Fruit fly (Drosophila melanogaster) whole organism, larva: ENCODE results near the gene CG32473.

ENCODE experiments used
- noc ChIP-seq: fragments of 200-800 bp; sonication (Bioruptor generic); optimal IDR thresholded peaks from 3 replicates; lab custom pipeline; 2019; ENCODE audit warnings: missing biosample characterization, mild to moderate bottlenecking, missing genetic modification characterization, moderate library complexity

The CG32473 gene

DNA sequence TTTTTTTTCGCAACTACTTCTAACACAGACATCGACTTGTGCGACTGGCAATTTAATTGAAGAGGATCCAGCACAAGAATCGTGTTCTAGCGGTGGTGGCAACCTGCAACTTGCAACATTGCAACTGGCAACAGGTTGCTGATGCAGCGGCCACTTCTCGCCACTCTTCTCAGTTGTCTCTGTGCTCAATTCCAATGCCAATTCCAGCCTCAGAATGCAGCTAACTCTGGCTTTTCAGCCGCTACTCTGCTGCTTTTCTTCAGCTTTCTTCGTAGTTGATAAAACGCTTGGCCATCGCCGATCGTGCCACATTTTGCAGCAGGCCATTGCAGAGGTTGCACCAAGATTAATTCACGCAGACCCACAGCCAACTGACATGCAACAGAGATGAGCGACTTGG, 12.1 kb upstream of the CG32473 start, which contains the start of gene Osi22:
Gene Osi22, plus strand, starts transcription at position 301 of the 400 bp plus-strand sequence.
- no peak for TF ChIP-seq noc (tag; lab: Kevin White, UChicago)

DNA sequence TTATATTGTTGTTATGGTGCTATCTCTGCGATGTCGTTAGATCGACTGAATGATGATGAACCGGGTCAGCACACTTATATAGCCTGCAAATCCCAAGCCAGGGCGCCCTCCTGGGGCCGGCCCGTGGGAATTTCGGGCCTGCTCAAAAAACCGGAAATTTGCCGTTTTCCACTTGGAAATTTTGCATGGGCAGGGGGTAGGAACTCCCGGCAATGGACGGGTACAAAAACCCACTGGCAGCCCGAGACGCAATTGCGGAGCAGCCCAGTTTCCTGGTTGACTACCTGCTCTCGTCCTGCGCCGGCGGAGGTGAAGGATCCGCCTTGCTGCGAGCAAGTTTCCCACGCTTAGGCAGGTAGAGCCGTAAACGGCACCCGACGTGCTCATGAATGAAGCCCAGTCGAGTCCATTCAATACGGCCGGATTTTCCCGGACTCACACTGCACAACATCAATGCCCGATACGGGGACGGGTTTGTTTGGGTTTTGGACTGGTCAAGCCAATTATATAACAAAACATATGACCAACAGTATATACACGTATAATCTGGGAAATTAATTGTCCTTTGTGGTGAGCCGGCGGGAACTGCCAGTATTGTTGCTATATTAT, 9.2 kb upstream of the CG32473 start, which contains the start of gene wntD:
Gene wntD, minus strand, starts transcription at position 51 of the 609 bp plus-strand sequence.
- no peak for TF ChIP-seq noc (tag; lab: Kevin White, UChicago)

DNA sequence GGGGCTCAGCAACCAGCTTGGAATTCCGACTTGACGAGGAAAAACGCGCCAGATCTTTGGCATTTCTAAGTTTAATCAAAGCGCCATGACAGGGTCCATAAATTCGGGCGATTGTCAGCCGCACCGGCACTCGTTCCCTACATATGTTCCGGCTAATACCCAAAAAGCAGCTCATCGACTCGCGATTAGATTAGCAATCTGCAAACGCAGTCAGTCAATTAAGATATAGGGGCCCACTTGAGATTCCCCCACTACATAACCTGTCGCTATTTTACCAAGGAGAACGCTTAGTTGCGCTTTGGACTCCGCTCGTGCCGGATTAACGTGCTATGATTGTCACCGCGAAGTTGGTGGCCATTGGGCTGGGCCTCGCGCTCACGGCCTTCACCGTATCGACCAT, 8.0 kb upstream of the CG32473 start, which contains the start of gene CG8773:
Gene CG8773, plus strand, starts transcription at position 288 of the 400 bp plus-strand sequence.
- TF ChIP-seq noc (tag; lab: Kevin White, UChicago) = peak; percentile 75

DNA sequence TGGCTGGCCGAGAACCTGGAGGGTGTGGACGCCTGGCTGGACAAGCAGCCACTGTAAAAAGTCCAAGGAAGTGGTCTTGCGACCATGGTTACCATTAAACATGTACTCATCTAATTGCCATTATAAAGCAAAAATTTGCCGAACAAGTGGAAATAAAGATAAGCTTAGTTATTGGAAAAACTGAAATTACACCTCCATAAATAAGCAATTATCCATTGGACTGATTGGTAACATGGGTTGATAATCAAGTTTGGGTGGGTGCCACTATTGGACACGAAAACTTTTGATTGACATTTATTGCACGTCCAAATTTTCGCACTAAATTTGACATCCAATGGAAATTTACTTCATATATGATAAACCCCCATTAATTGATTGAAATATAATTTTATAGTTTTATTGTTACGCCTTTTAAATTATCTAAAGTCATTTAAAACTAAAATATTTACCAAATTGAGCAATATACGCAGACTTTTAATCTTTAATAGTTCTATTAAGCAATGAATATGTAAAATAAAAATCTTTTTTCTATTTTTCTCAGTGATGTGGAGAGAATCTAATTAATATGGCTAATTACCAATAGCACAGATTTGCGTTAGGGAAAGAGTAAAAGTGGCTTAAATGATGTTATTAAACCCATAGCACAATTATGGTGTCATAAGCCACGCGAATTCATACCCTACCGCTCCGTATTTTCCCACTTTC, 4.2 kb upstream of the CG32473 start, which contains the start of gene CG8774:
Gene CG8774, plus strand, starts transcription at position 655 of the 705 bp plus-strand sequence.
- TF ChIP-seq noc (tag; lab: Kevin White, UChicago) = no peak

DNA sequence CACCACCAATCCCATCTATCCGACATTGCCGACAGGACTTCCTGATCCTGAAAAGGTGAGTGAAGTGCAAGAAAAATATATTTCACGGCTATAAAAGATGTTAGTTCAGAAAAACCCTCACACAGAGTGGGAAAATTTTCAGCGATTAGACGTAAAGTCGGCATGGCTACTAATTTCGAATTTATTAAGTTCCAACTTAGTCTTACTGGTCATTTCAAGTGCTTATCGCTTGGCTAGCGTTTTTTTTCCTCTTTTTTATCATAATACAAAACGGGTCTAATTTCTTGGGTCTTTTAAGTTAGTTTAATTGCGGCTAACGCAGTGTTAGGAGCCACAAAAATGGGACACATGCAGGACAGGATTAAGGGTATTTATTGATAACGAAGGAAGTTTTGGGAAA, 678 bp downstream of the CG32473 start, which contains the start of gene CG43208:
Gene CG43208, plus strand, starts transcription at position 301 of the 400 bp plus-strand sequence.
- TF ChIP-seq noc (tag; lab: Kevin White, UChicago) = no peak

DNA sequence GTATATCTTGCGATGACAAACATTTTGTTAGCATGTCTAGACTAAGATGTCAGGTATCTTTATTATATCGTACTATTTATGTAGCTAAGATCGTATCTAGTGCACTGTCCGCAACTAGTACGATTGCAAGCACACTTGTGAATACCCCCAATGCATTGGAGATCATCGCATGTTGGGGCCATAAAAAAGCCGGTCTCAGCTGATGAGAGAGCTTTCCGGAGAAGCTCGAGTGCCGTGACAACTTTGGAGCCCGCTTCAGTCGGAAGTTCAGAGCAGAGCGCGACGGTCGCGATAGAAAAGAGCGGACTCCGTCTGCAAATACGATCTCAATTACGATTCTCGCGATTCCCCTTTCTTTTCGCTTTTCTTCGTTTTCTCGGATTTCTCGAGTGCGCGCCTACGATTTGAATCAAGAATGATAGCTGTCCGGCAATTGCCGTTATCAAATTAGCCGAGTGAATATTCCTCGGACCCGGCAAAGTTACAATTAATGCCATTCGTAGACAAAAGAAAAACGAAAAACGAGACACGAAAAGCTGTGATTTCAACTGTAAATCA, 2.1 kb downstream of the CG32473 start:
- no peak for TF ChIP-seq noc (tag; lab: Kevin White, UChicago)

DNA sequence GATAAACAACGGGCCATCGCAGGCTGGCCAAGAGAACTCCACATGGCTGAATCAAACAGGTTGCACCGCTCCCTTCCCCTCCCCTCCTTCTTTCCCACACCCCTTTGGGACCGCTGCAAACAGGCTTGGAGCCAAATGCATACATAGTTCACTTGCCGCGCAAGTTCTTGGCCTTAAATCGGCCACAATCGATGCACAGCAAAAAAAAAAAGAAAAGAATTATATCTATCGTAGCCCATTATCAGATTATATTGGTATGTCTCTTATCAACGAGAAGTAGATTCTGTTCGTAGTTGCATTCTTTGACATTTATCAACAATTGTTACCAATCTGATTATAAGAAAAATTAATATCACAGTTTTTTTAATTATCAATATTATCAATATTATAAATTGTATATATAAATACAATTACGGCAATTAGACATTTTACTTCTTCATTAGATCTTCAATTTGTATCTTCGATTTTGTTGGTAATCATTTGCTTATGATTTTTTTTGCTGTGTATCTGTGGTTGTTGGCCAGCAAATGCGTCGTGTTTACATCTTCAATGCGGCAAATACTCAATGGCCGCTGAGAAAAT, 3.0 kb downstream of the CG32473 start:
- no peak for TF ChIP-seq noc (tag; lab: Kevin White, UChicago)

DNA sequence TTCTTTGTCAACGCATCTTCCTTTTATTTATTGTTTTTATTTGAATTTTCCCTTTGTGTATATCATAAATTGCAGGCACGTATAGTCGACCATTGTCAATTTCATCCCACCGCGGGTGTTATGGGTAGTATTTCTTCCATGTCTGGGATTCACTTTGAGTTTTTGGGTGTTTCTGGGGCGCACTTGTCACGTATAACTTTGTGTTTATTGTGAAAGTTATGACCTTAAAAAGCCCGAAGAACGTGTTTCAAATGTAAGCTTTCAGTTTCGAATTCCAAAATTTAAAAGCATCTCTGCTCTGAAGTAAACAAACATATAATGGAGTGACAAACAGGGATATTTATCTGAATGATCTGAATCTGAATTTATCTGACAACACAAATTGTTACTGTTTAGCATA, 4.1 kb downstream of the CG32473 start:
- TF ChIP-seq noc (tag; lab: Kevin White, UChicago) = no peak

DNA sequence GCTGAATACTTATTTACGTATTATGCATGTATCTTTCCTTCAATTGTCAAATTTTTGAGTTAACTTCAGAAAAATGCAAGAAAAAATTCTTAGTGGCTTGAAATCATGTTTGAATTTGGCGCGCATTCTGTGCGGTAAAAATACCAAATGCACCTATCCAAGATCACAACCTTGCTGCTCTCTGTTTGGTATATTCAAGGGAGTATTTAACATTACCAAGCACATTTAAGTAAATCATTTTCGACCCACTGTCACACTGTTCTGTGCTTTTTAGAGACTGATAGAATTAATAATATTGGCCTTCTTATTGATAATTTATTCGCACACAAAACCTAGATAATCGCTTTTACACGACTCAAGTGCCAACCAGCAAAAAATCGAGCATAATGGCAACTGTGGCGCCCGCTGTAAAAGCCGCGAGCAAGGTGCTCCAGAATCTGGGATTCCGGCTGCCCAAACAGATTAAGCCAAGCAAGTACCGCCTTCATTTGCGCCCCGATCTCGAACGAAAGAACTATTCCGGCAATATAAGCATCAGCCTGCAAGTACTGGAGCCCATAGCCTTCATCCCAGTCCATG, 6.8 kb downstream of the CG32473 start:
- no peak for TF ChIP-seq noc (tag; lab: Kevin White, UChicago)

DNA sequence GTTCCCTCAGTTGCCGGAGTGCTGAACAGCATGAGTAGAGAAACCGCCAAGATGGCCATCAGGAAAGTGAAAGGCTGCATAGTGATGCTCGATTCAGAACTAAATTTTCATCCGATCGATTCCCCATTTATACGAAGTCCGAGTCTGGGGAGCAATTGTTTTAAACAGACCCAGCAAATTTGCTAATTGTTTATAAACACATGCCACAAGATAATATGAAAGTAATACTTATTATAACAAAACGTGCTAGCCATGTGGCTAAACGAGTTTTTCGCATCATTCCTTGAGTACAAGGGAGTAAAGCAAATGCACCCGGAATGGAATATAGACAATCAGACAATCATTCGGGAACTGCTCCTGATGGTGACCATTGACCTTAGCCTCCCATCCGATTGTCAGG, 10.6 kb downstream of the CG32473 start, which contains the start of gene CG44142:
Gene CG44142, minus strand, starts transcription at position 101 of the 400 bp plus-strand sequence.
- TF ChIP-seq noc (tag; lab: Kevin White, UChicago) = no peak

DNA sequence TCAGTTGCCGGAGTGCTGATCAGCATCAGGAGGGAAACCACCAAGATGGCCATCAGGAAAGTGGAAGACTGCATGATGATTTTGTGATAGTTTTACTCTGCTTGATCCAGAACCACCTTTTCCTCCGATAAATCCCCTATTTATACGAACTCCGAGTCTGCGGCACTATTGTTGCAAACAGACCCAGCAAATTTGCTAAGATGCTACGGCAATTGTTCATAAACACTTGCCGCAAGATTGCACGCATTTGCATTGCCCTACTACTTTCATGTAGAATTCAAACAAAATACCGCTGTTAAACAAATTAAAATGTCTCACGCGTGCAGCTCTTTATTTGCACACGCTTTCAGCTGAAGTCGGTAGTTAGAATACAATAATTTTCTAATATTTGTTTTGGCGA, 16.7 kb downstream of the CG32473 start, which contains the start of gene CG45080:
Gene CG45080, minus strand, starts transcription at position 101 of the 400 bp plus-strand sequence.
- no peak for TF ChIP-seq noc (tag; lab: Kevin White, UChicago)

DNA sequence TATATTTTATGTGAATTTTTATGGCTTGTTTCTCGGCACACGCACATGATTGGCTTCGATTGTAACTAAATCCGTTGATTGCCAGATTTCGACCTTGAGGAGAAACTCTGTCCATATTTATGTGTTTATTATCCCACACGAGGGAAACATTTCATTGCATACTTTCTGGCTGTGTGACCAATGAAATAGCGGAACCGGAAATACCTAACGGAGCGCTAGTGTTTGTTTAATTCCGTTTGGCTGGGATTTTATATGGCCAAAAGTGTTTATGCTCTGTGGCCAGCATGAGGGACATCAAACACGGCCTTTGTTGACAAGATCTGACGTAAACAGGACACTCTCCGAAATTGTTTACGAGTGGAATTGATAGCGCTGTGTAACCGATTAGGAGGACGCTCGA, 17.4 kb downstream of the CG32473 start:
- TF ChIP-seq noc (tag; lab: Kevin White, UChicago) = no peak

DNA sequence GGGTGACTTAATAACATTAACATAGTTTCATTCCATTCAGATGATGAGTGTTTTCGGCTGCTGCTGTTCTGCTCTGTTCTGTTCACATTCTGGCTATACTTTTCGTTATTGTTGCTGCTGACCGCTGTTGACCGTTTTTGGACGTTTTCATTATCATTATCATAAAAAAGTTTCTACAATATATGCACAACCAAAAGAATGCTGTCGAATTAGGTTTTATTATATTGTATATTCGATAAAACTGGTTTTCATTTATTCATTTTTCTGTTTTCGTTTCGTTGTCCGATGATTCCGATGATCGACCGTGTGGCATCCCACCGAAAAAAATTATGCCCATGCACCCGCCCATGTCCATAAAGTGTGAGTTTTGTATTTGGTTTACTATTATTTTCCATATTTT, 30.6 kb downstream of the CG32473 start:
- no peak for TF ChIP-seq noc (tag; lab: Kevin White, UChicago)

DNA sequence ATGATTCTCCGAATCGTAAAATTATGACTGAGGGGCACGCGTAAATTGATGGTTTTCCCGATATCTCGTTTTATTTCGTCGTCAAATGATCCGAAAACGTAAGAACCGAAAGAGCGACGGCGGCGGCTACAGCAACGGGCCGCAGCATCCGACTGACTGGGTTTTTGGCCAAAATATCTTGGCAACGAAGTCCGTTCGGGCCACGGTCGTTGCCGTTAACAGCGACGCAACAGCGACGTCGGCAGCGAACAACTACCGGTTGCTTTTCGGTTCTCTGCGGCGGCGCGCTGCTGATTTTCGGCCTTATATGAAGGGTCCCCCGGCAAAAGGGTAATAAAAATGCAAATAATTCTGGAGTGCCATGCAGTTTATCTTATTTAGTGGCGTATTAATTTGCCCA, 31.6 kb downstream of the CG32473 start, which contains the start of gene PK2-R2:
Gene PK2-R2, minus strand, starts transcription at position 160 of the 400 bp plus-strand sequence.
- TF ChIP-seq noc (tag; lab: Kevin White, UChicago) = no peak

DNA sequence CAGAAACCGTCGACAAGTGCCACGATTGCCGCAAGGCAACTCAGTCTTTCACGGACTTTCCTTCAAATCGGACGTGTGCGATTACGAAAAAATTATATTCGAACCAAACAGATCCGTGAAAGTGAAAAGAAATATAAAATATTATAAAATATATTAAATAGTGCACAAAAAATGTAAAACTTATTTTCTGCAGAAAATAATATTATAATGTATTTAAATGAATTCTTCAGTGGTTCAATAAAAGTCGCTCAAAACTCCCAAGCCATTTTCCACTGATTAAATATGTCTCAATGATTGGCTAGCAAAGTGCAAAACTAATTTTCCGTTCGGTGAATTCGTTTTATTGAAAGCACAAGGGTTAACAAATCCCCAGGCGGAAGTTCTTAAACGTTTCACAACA, 35.6 kb downstream of the CG32473 start, which contains the start of gene PK2-R1:
Gene PK2-R1, plus strand, starts transcription at position 301 of the 400 bp plus-strand sequence.
- TF ChIP-seq noc (tag; lab: Kevin White, UChicago) = no peak
